Worm (Caenorhabditis elegans) whole organism, midembryonic: ENCODE results near the gene F28C1.3.

Experiments used
- T22C8.4 ChIP-seq: fragments of 200-800 bp; sonication (Bioruptor generic); IDR thresholded peaks from 2 replicates; pipeline ENCODE4 v1.3.6; 2022; ENCODE audit warnings: missing genetic modification characterization, missing compliant biosample characterization
- cog-1 ChIP-seq: sonication (generic microtip); optimal IDR thresholded peaks from 2 replicates; lab custom pipeline; 2016; ENCODE audit warnings: missing genetic modification characterization, missing compliant biosample characterization
- flt-1 ChIP-seq: fragments of 200-800 bp; sonication (Bioruptor generic); IDR thresholded peaks from 2 replicates; pipeline ENCODE4 v1.3.6; 2022; ENCODE audit warnings: missing genetic modification characterization, missing compliant biosample characterization
- klf-2 ChIP-seq: fragments of 200-800 bp; sonication (Bioruptor generic); conservative IDR thresholded peaks from 2 replicates; pipeline ENCODE4 v1.3.6; 2022; ENCODE audit warnings: missing genetic modification reagents, missing genetic modification characterization, missing compliant biosample characterization
- med-1 ChIP-seq: sonication (generic microtip); optimal IDR thresholded peaks from 2 replicates; lab custom pipeline; 2017; ENCODE audit warnings: missing genetic modification characterization, mild to moderate bottlenecking, missing compliant biosample characterization, antibody characterized with exemption, missing genetic modification reagents; ENCODE audit not compliant: insufficient read depth
- ref-1 ChIP-seq: fragments of 200-800 bp; sonication (Bioruptor generic); conservative IDR thresholded peaks from 2 replicates; pipeline ENCODE4 v1.3.6; 2022; ENCODE audit warnings: missing genetic modification reagents, missing genetic modification characterization, missing compliant biosample characterization
- tab-1 ChIP-seq: fragments of 200-800 bp; sonication (Bioruptor generic); IDR thresholded peaks from 2 replicates; pipeline ENCODE4 v1.3.6; 2022; ENCODE audit warnings: missing genetic modification characterization, missing compliant biosample characterization
- ztf-23 ChIP-seq: fragments of 200-800 bp; sonication (Bioruptor generic); IDR thresholded peaks from 2 replicates; pipeline ENCODE4 v1.3.6; 2022; ENCODE audit warnings: missing genetic modification reagents, missing genetic modification characterization, missing compliant biosample characterization
- ztf-29 ChIP-seq: fragments of 200-800 bp; sonication (Bioruptor generic); IDR thresholded peaks from 2 replicates; pipeline ENCODE4 v1.3.6; 2022; ENCODE audit warnings: missing genetic modification reagents, missing genetic modification characterization, missing compliant biosample characterization

The F28C1.3 gene

ce11 chrV:12468363-12468762 is at the start of gene F28C1.3:
Gene F28C1.3 (plus strand): TSS chrV:12468663.
- TF ChIP-seq tab-1 (GFP tag; lab: Robert Waterston, UW) (no peak), cog-1 (no peak), flt-1 (GFP tag; lab: Robert Waterston, UW) (no peak), ref-1 (GFP tag; lab: Robert Waterston, UW) (no peak), T22C8.4 (GFP tag; lab: Robert Waterston, UW) (no peak), med-1 (GFP tag; lab: Kevin White, UChicago) (no peak), klf-2 (GFP tag; lab: Robert Waterston, UW) (no peak)

- TF ChIP-seq klf-2 (GFP tag; lab: Robert Waterston, UW), result no peak
- no peak for TF ChIP-seq flt-1 (GFP tag; lab: Robert Waterston, UW)
- TF ChIP-seq ref-1 (GFP tag; lab: Robert Waterston, UW), result no peak
- TF ChIP-seq tab-1 (GFP tag; lab: Robert Waterston, UW), result no peak
- TF ChIP-seq T22C8.4 (GFP tag; lab: Robert Waterston, UW), result no peak
- TF ChIP-seq cog-1, result no peak
- TF ChIP-seq ztf-29 (GFP tag; lab: Robert Waterston, UW), result no peak
- no peak for TF ChIP-seq med-1 (GFP tag; lab: Kevin White, UChicago)
- TF ChIP-seq ztf-23, result no peak
These were observed 47.6 kb upstream of the F28C1.3 start, which contains the start of gene C54D10.4 for ce11 chrV:12420843-12421242. Gene C54D10.4 (minus strand): TSS chrV:12420943.

- TF ChIP-seq ztf-23, result no peak
These were observed 47.1 kb upstream of the F28C1.3 start for ce11 chrV:12421360-12421759.

- TF ChIP-seq flt-1 (GFP tag; lab: Robert Waterston, UW) (no peak), klf-2 (GFP tag; lab: Robert Waterston, UW) (no peak), cog-1 (no peak), ztf-23 (no peak), ref-1 (GFP tag; lab: Robert Waterston, UW) (no peak), med-1 (GFP tag; lab: Kevin White, UChicago) (no peak), ztf-29 (GFP tag; lab: Robert Waterston, UW) (no peak), T22C8.4 (GFP tag; lab: Robert Waterston, UW) (no peak), tab-1 (GFP tag; lab: Robert Waterston, UW) (no peak)
These were observed 40.6 kb upstream of the F28C1.3 start for ce11 chrV:12427826-12428225.

ce11 chrV:12429039-12429438 is 39.4 kb upstream of the F28C1.3 start, which contains the start of gene C54D10.5:
Gene C54D10.5 (plus strand): TSS chrV:12429339.
- no peak for TF ChIP-seq ref-1 (GFP tag; lab: Robert Waterston, UW)

ce11 chrV:12432111-12432510 is 36.4 kb upstream of the F28C1.3 start, which contains the start of gene C54D10.13:
Gene C54D10.13 (minus strand): TSS chrV:12432289.
- TF ChIP-seq klf-2 (GFP tag; lab: Robert Waterston, UW), result no peak

- TF ChIP-seq ztf-29 (GFP tag; lab: Robert Waterston, UW) (no peak), ref-1 (GFP tag; lab: Robert Waterston, UW) (no peak), klf-2 (GFP tag; lab: Robert Waterston, UW) (no peak), T22C8.4 (GFP tag; lab: Robert Waterston, UW) (no peak), ztf-23 (no peak), cog-1 (no peak), tab-1 (GFP tag; lab: Robert Waterston, UW) (no peak), med-1 (GFP tag; lab: Kevin White, UChicago) (no peak), flt-1 (GFP tag; lab: Robert Waterston, UW) (no peak)
These were observed 35.4 kb upstream of the F28C1.3 start for ce11 chrV:12433105-12433504.

- TF ChIP-seq cog-1, result no peak
- no peak for TF ChIP-seq ztf-29 (GFP tag; lab: Robert Waterston, UW)
- TF ChIP-seq ref-1 (GFP tag; lab: Robert Waterston, UW), result no peak
- no peak for TF ChIP-seq klf-2 (GFP tag; lab: Robert Waterston, UW)
- no peak for TF ChIP-seq tab-1 (GFP tag; lab: Robert Waterston, UW)
- no peak for TF ChIP-seq med-1 (GFP tag; lab: Kevin White, UChicago)
- TF ChIP-seq flt-1 (GFP tag; lab: Robert Waterston, UW), result no peak
- no peak for TF ChIP-seq ztf-23
- no peak for TF ChIP-seq T22C8.4 (GFP tag; lab: Robert Waterston, UW)
These were observed 34.7 kb upstream of the F28C1.3 start, which contains the start of gene srh-25 for ce11 chrV:12433717-12434116. Gene srh-25 (minus strand): TSS chrV:12433817.

ce11 chrV:12441420-12441819 is 27.0 kb upstream of the F28C1.3 start, which contains the start of gene pals-37:
Gene pals-37 (minus strand): TSS chrV:12441520.
- no peak for TF ChIP-seq klf-2 (GFP tag; lab: Robert Waterston, UW)
- no peak for TF ChIP-seq flt-1 (GFP tag; lab: Robert Waterston, UW)
- TF ChIP-seq ztf-23, result no peak
- no peak for TF ChIP-seq ztf-29 (GFP tag; lab: Robert Waterston, UW)
- no peak for TF ChIP-seq tab-1 (GFP tag; lab: Robert Waterston, UW)
- no peak for TF ChIP-seq T22C8.4 (GFP tag; lab: Robert Waterston, UW)
- TF ChIP-seq ref-1 (GFP tag; lab: Robert Waterston, UW), result no peak
- TF ChIP-seq cog-1, result no peak
- TF ChIP-seq med-1 (GFP tag; lab: Kevin White, UChicago), result no peak

ce11 chrV:12443754-12444153 is 24.7 kb upstream of the F28C1.3 start, which contains the start of gene pals-39:
Gene pals-39 (minus strand): TSS chrV:12443854.
- TF ChIP-seq med-1 (GFP tag; lab: Kevin White, UChicago) (no peak), ztf-29 (GFP tag; lab: Robert Waterston, UW) (no peak), cog-1 (no peak), ztf-23 (no peak), ref-1 (GFP tag; lab: Robert Waterston, UW) (no peak), T22C8.4 (GFP tag; lab: Robert Waterston, UW) (no peak), tab-1 (GFP tag; lab: Robert Waterston, UW) (no peak), klf-2 (GFP tag; lab: Robert Waterston, UW) (no peak), flt-1 (GFP tag; lab: Robert Waterston, UW) (no peak)
